Fruit fly (Drosophila melanogaster): ENCODE measurements around the gene RhoGAP16F.

Gene RhoGAP16F

dm6 chrX:18125520-18125919 lies 32.6 kb downstream of the RhoGAP16F start (continued):
- TF ChIP-seq odd (GFP tag; optimal IDR thresholded peaks at IDR 0.05) = peak; percentile 17
- no peak for TF ChIP-seq CG16813 (GFP tag; IDR thresholded peaks at IDR 0.05; ENCODE audit: partially characterized antibody)
- TF ChIP-seq CG18599 (GFP tag; optimal IDR thresholded peaks at IDR 0.05) = peak; percentile 77
- TF ChIP-seq CG10267 (tag; optimal IDR thresholded peaks at IDR 0.05) = no peak
- peak; percentile 74 for TF ChIP-seq CG7556 (GFP tag; optimal IDR thresholded peaks at IDR 0.05)
- TF ChIP-seq CG10543 (GFP tag; optimal IDR thresholded peaks at IDR 0.05) = peak; percentile 38
- peak; percentile 52 for TF ChIP-seq CG9727 (GFP tag; optimal IDR thresholded peaks at IDR 0.05)
- peak; percentile 63 for TF ChIP-seq Hmr (GFP tag; optimal IDR thresholded peaks at IDR 0.05)
- TF ChIP-seq Ets65A (GFP tag) = peak; percentile 90
- TF ChIP-seq NfI (GFP tag; optimal IDR thresholded peaks at IDR 0.05) = peak; percentile 13
- no peak for TF ChIP-seq disco-r (GFP tag; optimal IDR thresholded peaks at IDR 0.05)
- TF ChIP-seq ind (GFP tag; optimal IDR thresholded peaks at IDR 0.05) = peak; percentile 2
- TF ChIP-seq CG8290 (GFP tag; optimal IDR thresholded peaks at IDR 0.05) = no peak
- TF ChIP-seq CG8290 (tag; optimal IDR thresholded peaks at IDR 0.05) = peak in 1 of 2 experiments; percentile 18

dm6 chrX:18129297-18129696 lies 36.4 kb downstream of the RhoGAP16F start:
- TF ChIP-seq sug (tag; optimal IDR thresholded peaks at IDR 0.05) (no peak), CG6791 (GFP tag; IDR thresholded peaks at IDR 0.05; ENCODE audit: partially characterized antibody) (peak; percentile 62; the same call in 2 of the 3 replicates), CG17328 (GFP tag; IDR thresholded peaks at IDR 0.05) (no peak), CG14965 (GFP tag; optimal IDR thresholded peaks at IDR 0.05; ENCODE audit: borderline replicate concordance) (no peak), CTCF (GFP tag; optimal IDR thresholded peaks at IDR 0.05) (peak; percentile 87), zf30C (GFP tag; optimal IDR thresholded peaks at IDR 0.05) (peak; percentile 7), Side (GFP tag; optimal IDR thresholded peaks at IDR 0.05) (no peak), ato (GFP tag; IDR thresholded peaks at IDR 0.05; ENCODE audit: partially characterized antibody) (peak; percentile 62; the same call in 1 of the 2 replicates), CG17385 (GFP tag; optimal IDR thresholded peaks at IDR 0.05) (no peak), tup (GFP tag; optimal IDR thresholded peaks at IDR 0.05) (no peak), CG9797 (GFP tag; optimal IDR thresholded peaks at IDR 0.05) (no peak), HLH4C (GFP tag; IDR thresholded peaks at IDR 0.05; ENCODE audit: partially characterized antibody) (peak; percentile 67), CG4424 (GFP tag; optimal IDR thresholded peaks at IDR 0.05) (no peak), gsb (GFP tag; IDR thresholded peaks at IDR 0.05) (no peak), CG16813 (GFP tag; IDR thresholded peaks at IDR 0.05; ENCODE audit: partially characterized antibody) (peak; percentile 58), D19B (GFP tag; optimal IDR thresholded peaks at IDR 0.05) (peak; percentile 22), nerfin-2 (GFP tag; IDR thresholded peaks at IDR 0.05; ENCODE audit: partially characterized antibody) (0 out of 2 replicates have a peak, but pooled peaks have one; percentile 27), hb (GFP tag; IDR thresholded peaks at IDR 0.05; ENCODE audit: partially characterized antibody) (0 out of 3 replicates have a peak, but pooled peaks have one; percentile 48), Scr (GFP tag; IDR thresholded peaks at IDR 0.05; ENCODE audit: partially characterized antibody) (peak; percentile 9; the same call in 1 of the 2 replicates), vnd (GFP tag; IDR thresholded peaks at IDR 0.05; ENCODE audit: partially characterized antibody) (peak; percentile 36; the same call in 1 of the 3 replicates), CG14860 (GFP tag; IDR thresholded peaks at IDR 0.05; ENCODE audit: partially characterized antibody) (peak; percentile 54; the same call in 1 of the 3 replicates), cato (GFP tag; optimal IDR thresholded peaks at IDR 0.05; ENCODE audit: borderline replicate concordance) (no peak), tna (GFP tag; IDR thresholded peaks at IDR 0.05; ENCODE audit: partially characterized antibody) (peak; percentile 52; the same call in 1 of the 2 replicates)

- TF ChIP-seq ap (GFP tag; IDR thresholded peaks at IDR 0.05) = no peak
- no peak for TF ChIP-seq ab (GFP tag; optimal IDR thresholded peaks at IDR 0.05)
- no peak for TF ChIP-seq CG16815 (GFP tag; optimal IDR thresholded peaks at IDR 0.05)
- no peak for TF ChIP-seq CG42726 (GFP tag; IDR thresholded peaks at IDR 0.05; ENCODE audit: partially characterized antibody)
- no peak for TF ChIP-seq tgo (GFP tag; IDR thresholded peaks at IDR 0.05)
Measured at dm6 chrX:18130168-18130567, 37.2 kb downstream of the RhoGAP16F start, which contains the start of gene CG43133. TSS of gene CG43133 (minus strand) at chrX:18130178.

All from whole organism, embryonic.